Fruit fly (Drosophila melanogaster) whole organism, wandering third instar larva: ENCODE measurements around the gene ZC3H3.

ENCODE experiments used
- Abd-B ChIP-seq: fragments of >200 bp; optimal IDR thresholded peaks from 2 replicates; lab custom pipeline; 2017; ENCODE audit warnings: missing biosample characterization, missing genetic modification characterization
- CG32264 ChIP-seq: fragments of 200-800 bp; sonication (Bioruptor generic); optimal IDR thresholded peaks from 2 replicates; lab custom pipeline; 2016; ENCODE audit warnings: missing biosample characterization, missing genetic modification characterization
- CG9705 ChIP-seq: fragments of 200-800 bp; sonication (Bioruptor generic); optimal IDR thresholded peaks from 2 replicates; lab custom pipeline; 2018; ENCODE audit warnings: missing biosample characterization, mild to moderate bottlenecking, missing genetic modification characterization
- CrebA ChIP-seq: fragments of 200-800 bp; sonication (Bioruptor generic); optimal IDR thresholded peaks from 2 replicates; lab custom pipeline; 2016; ENCODE audit warnings: missing biosample characterization, mild to moderate bottlenecking, missing genetic modification characterization, borderline replicate concordance
- Dfd ChIP-seq: fragments of >200 bp; optimal IDR thresholded peaks from 2 replicates; lab custom pipeline; 2017; ENCODE audit warnings: missing biosample characterization, missing genetic modification characterization
- Dif ChIP-seq: fragments of 200-275, 200-300 bp; sonication (Bioruptor generic); optimal IDR thresholded peaks from 2 replicates; lab custom pipeline; 2018; ENCODE audit warnings: missing biosample characterization, missing genetic modification characterization; ENCODE audit not compliant: partially characterized antibody
- GATAd ChIP-seq: sonication (Bioruptor generic); optimal IDR thresholded peaks from 2 replicates; lab custom pipeline; 2016; ENCODE audit warnings: missing biosample characterization, missing genetic modification characterization
- HLH106 ChIP-seq: fragments of 200-800 bp; optimal IDR thresholded peaks from 3 replicates; lab custom pipeline; 2019; ENCODE audit warnings: missing biosample characterization, mild to moderate bottlenecking, missing genetic modification characterization, moderate library complexity
- Hnf4 ChIP-seq: fragments of 200-800 bp; sonication (Bioruptor generic); optimal IDR thresholded peaks from 2 replicates; lab custom pipeline; 2016; ENCODE audit warnings: missing biosample characterization, mild to moderate bottlenecking, missing genetic modification characterization
- Hr83 ChIP-seq: fragments of 200-300 bp; sonication (Bioruptor generic); optimal IDR thresholded peaks from 2 replicates; lab custom pipeline; 2016; ENCODE audit warnings: missing biosample characterization, mild to moderate bottlenecking, missing genetic modification characterization, moderate library complexity; ENCODE audit not compliant: poor library complexity, severe bottlenecking
- Jra ChIP-seq: sonication (Bioruptor generic); optimal IDR thresholded peaks from 2 replicates; lab custom pipeline; 2016; ENCODE audit warnings: missing biosample characterization, missing genetic modification characterization
- Mio ChIP-seq: sonication (Bioruptor generic); optimal IDR thresholded peaks from 2 replicates; lab custom pipeline; 2016; ENCODE audit warnings: missing biosample characterization, missing genetic modification characterization
- Myc ChIP-seq: fragments of >200 bp; optimal IDR thresholded peaks from 2 replicates; lab custom pipeline; 2017
- N ChIP-seq: fragments of >200 bp; optimal IDR thresholded peaks from 2 replicates; lab custom pipeline; 2018; ENCODE audit warnings: missing biosample characterization, missing external identifiers, missing genetic modification characterization
- OdsH ChIP-seq: fragments of 200-800 bp; sonication (Bioruptor generic); optimal IDR thresholded peaks from 2 replicates; lab custom pipeline; 2016; ENCODE audit warnings: missing biosample characterization, mild to moderate bottlenecking, missing genetic modification characterization
- Rel ChIP-seq, 2 experiments: fragments of 200-800 bp; sonication (Bioruptor generic) in 1 of 2; optimal IDR thresholded peaks; 2 replicates in 1 of 2; 3 replicates in 1 of 2; lab custom pipeline; 2016 to 2019; ENCODE audit warnings: mild to moderate bottlenecking in 2 of 2, missing biosample characterization in 2 of 2, missing genetic modification characterization in 2 of 2, moderate library complexity in 1 of 2
- Sp1 ChIP-seq: fragments of 200-800 bp; sonication (Bioruptor generic); optimal IDR thresholded peaks from 3 replicates; lab custom pipeline; 2019; ENCODE audit warnings: missing biosample characterization, mild to moderate bottlenecking, missing genetic modification characterization, moderate library complexity
- Vsx2 ChIP-seq: fragments of 200-300, 225-300 bp; sonication (Bioruptor generic); optimal IDR thresholded peaks from 2 replicates; lab custom pipeline; 2018; ENCODE audit warnings: missing biosample characterization, missing genetic modification characterization; ENCODE audit not compliant: partially characterized antibody
- br ChIP-seq: fragments of 200-800 bp; sonication (Bioruptor generic); optimal IDR thresholded peaks from 2 replicates; lab custom pipeline; 2016; ENCODE audit warnings: missing biosample characterization, missing genetic modification characterization
- brk ChIP-seq: fragments of 200-800 bp; sonication (Bioruptor generic); optimal IDR thresholded peaks from 2 replicates; lab custom pipeline; 2016; ENCODE audit warnings: missing biosample characterization, mild to moderate bottlenecking, missing genetic modification characterization
- dl ChIP-seq, 2 experiments: fragments of 175-275, 200-275 bp in 1 of 2; fragments of 200-275 bp in 1 of 2; sonication (Bioruptor generic); optimal IDR thresholded peaks; lab custom pipeline; 2018; ENCODE audit warnings: mild to moderate bottlenecking in 2 of 2, missing biosample characterization in 2 of 2, missing genetic modification characterization in 2 of 2, moderate library complexity in 2 of 2; ENCODE audit not compliant: partially characterized antibody in 2 of 2, insufficient read depth in 1 of 2
- dmrt93B ChIP-seq: fragments of 200-800 bp; sonication (Bioruptor generic); optimal IDR thresholded peaks from 2 replicates; lab custom pipeline; 2018; ENCODE audit warnings: missing biosample characterization, mild to moderate bottlenecking, missing genetic modification characterization
- dsf ChIP-seq: sonication (Bioruptor generic); optimal IDR thresholded peaks from 2 replicates; lab custom pipeline; 2016; ENCODE audit warnings: missing biosample characterization, missing genetic modification characterization, borderline replicate concordance
- ey ChIP-seq: fragments of 200-800 bp; sonication (Bioruptor generic); optimal IDR thresholded peaks from 2 replicates; lab custom pipeline; 2016; ENCODE audit warnings: missing biosample characterization, missing genetic modification characterization
- foxo ChIP-seq, 2 experiments: fragments of 200-800 bp; sonication (Bioruptor generic); optimal IDR thresholded peaks; 2 replicates in 1 of 2; 3 replicates in 1 of 2; lab custom pipeline; 2016 to 2017; ENCODE audit warnings: missing biosample characterization in 2 of 2, missing genetic modification characterization in 2 of 2
- fru ChIP-seq: fragments of 200-800 bp; sonication (Bioruptor generic); optimal IDR thresholded peaks from 3 replicates; lab custom pipeline; 2016; ENCODE audit warnings: missing biosample characterization, mild to moderate bottlenecking, missing genetic modification characterization
- h ChIP-seq: fragments of 200-800 bp; sonication (Bioruptor generic); optimal IDR thresholded peaks from 3 replicates; lab custom pipeline; 2016; ENCODE audit warnings: missing biosample characterization, mild to moderate bottlenecking, missing genetic modification characterization
- jim ChIP-seq: fragments of 175-275, 200-325 bp; sonication (Bioruptor generic); optimal IDR thresholded peaks from 2 replicates; lab custom pipeline; 2016; ENCODE audit warnings: missing biosample characterization, mild to moderate bottlenecking, missing genetic modification characterization
- lola ChIP-seq: fragments of >200 bp; optimal IDR thresholded peaks from 2 replicates; lab custom pipeline; 2017; ENCODE audit warnings: missing biosample characterization, missing genetic modification characterization
- pan ChIP-seq: fragments of >200 bp; optimal IDR thresholded peaks from 2 replicates; lab custom pipeline; 2017
- psq ChIP-seq: fragments of 200-800 bp; sonication (Bioruptor generic); optimal IDR thresholded peaks from 3 replicates; lab custom pipeline; 2017; ENCODE audit warnings: missing biosample characterization, mild to moderate bottlenecking, missing genetic modification characterization, moderate library complexity
- rgr ChIP-seq: fragments of 200-800 bp; sonication (Bioruptor generic); optimal IDR thresholded peaks from 3 replicates; lab custom pipeline; 2016; ENCODE audit warnings: missing biosample characterization, mild to moderate bottlenecking, missing genetic modification characterization
- sage ChIP-seq: fragments of 200-800 bp; sonication (Bioruptor generic); optimal IDR thresholded peaks from 2 replicates; lab custom pipeline; 2016; ENCODE audit warnings: missing biosample characterization, mild to moderate bottlenecking, missing genetic modification characterization
- sv ChIP-seq: fragments of 200-800 bp; sonication (Bioruptor generic); optimal IDR thresholded peaks from 3 replicates; lab custom pipeline; 2016; ENCODE audit warnings: missing biosample characterization, missing genetic modification characterization
- tai ChIP-seq: sonication (Bioruptor generic); optimal IDR thresholded peaks from 2 replicates; lab custom pipeline; 2016; ENCODE audit warnings: missing biosample characterization, missing genetic modification characterization
- usp ChIP-seq: fragments of >200 bp; optimal IDR thresholded peaks from 2 replicates; lab custom pipeline; 2017; ENCODE audit warnings: missing biosample characterization, missing genetic modification characterization
- woc ChIP-seq: sonication (Bioruptor generic); optimal IDR thresholded peaks from 2 replicates; lab custom pipeline; 2016; ENCODE audit warnings: missing biosample characterization, mild to moderate bottlenecking, missing genetic modification characterization

ZC3H3 gene

dm6 chr3L:8458767-8459614 lies 50.6 kb downstream of the ZC3H3 start:
- no peak for TF ChIP-seq br (GFP tag; lab: Kevin White, UChicago)
- TF ChIP-seq fru (GFP tag; lab: Kevin White, UChicago): peak; percentile 51
- peak; percentile 36 for TF ChIP-seq HLH106 (tag; lab: Kevin White, UChicago)
- TF ChIP-seq Hnf4: no peak
- no peak for TF ChIP-seq dsf (GFP tag; lab: Kevin White, UChicago)
- no peak for TF ChIP-seq sv (GFP tag; lab: Kevin White, UChicago)
- TF ChIP-seq Rel (GFP tag; optimal IDR thresholded peaks at IDR 0.05; lab: Kevin White, UChicago): no peak
- no peak for TF ChIP-seq Rel (tag; optimal IDR thresholded peaks at IDR 0.05; lab: Kevin White, UChicago)
- TF ChIP-seq pan (lab: Kevin White, UChicago): no peak
- no peak for TF ChIP-seq woc (GFP tag; lab: Kevin White, UChicago)
- no peak for TF ChIP-seq lola (GFP tag; lab: Kevin White, UChicago)
- peak; percentile 11 for TF ChIP-seq dmrt93B (GFP tag; lab: Kevin White, UChicago)
- no peak for TF ChIP-seq Hr83
- TF ChIP-seq dl (GFP tag; optimal IDR thresholded peaks at IDR 0.05; lab: Kevin White, UChicago; ENCODE audit: insufficient read depth in 1 of 2, partially characterized antibody in 2 of 2): no peak
- peak; percentile 1 for TF ChIP-seq rgr (GFP tag; lab: Kevin White, UChicago)
- TF ChIP-seq usp: no peak
- no peak for TF ChIP-seq CG9705 (GFP tag; lab: Kevin White, UChicago)
- TF ChIP-seq Dif (GFP tag; lab: Kevin White, UChicago): no peak
- peak; percentile 39 for TF ChIP-seq OdsH (GFP tag; lab: Kevin White, UChicago)
- TF ChIP-seq Vsx2: no peak
- peak; percentile 11 for TF ChIP-seq brk (GFP tag; lab: Kevin White, UChicago)
- TF ChIP-seq Sp1 (GFP tag; lab: Kevin White, UChicago): no peak
- TF ChIP-seq GATAd (GFP tag; lab: Kevin White, UChicago): no peak
- peak in 1 of 2 experiments; percentile 37 for TF ChIP-seq foxo (GFP tag; optimal IDR thresholded peaks at IDR 0.05; lab: Kevin White, UChicago)
- TF ChIP-seq Jra: no peak
- TF ChIP-seq N (GFP tag; lab: Kevin White, UChicago): no peak
- no peak for TF ChIP-seq Abd-B
- TF ChIP-seq Myc (lab: Kevin White, UChicago): no peak
- TF ChIP-seq h (GFP tag; lab: Kevin White, UChicago): peak; percentile 44
- no peak for TF ChIP-seq Dfd (GFP tag; lab: Kevin White, UChicago)
- no peak for TF ChIP-seq CrebA (GFP tag; lab: Kevin White, UChicago)
- TF ChIP-seq ey (GFP tag; lab: Kevin White, UChicago): peak; percentile 8
- TF ChIP-seq tai (GFP tag; lab: Kevin White, UChicago): no peak
- no peak for TF ChIP-seq jim (GFP tag; lab: Kevin White, UChicago)
- no peak for TF ChIP-seq Mio

DNA sequence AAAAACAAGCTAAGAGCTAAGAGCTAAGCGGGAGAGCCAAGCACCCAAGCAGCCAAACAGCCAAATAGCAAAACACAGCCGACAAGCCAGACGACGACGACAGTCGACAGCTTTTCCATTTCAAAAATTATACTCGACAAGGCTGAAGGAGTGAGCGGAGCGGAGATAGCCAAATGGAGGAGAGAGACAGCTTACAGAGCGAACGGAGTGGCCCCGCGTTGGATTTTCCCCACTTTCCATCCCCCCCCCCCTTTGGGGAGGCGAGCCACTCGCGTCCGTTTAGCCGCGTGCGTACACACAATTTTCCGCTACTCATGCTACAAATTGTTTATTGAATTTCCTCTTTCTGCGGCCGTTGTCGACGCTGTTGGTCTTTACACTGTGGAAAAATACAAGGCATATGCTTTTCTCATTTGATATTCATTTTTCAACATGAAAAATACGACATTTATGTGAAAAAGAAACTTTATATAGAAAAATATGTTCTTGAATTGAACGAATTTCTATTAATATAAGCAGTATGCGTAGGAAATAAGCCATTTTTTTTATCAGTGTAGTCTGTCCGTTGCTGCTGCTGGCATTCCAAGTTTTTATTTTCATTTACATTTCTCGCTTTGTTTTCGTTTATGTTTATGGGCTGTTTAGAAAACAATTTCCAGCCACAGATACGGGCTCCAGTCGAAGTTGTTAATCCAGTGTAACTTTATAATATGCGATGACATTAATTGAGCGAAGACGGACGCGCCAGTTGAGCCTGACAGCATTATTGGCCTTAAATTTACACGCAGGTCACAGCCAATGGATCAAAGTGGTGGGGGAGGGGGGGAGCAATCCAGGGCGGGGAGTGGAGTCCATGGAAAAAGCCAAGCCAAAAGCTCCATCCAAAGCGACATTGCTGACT lies 51.4 kb downstream of the ZC3H3 start:
- TF ChIP-seq Mio (no peak), OdsH (GFP tag; lab: Kevin White, UChicago) (peak; percentile 84), woc (GFP tag; lab: Kevin White, UChicago) (peak; percentile 39), sage (peak; percentile 70), sv (GFP tag; lab: Kevin White, UChicago) (peak; percentile 97), ey (GFP tag; lab: Kevin White, UChicago) (peak; percentile 83), pan (lab: Kevin White, UChicago) (no peak), lola (GFP tag; lab: Kevin White, UChicago) (no peak), CrebA (GFP tag; lab: Kevin White, UChicago) (no peak), Jra (peak; percentile 45), HLH106 (tag; lab: Kevin White, UChicago) (peak; percentile 81), foxo (GFP tag; optimal IDR thresholded peaks at IDR 0.05; lab: Kevin White, UChicago) (peak in 1 of 2 experiments; percentile 85), N (GFP tag; lab: Kevin White, UChicago) (no peak), Hr83 (no peak), h (GFP tag; lab: Kevin White, UChicago) (peak; percentile 89), rgr (GFP tag; lab: Kevin White, UChicago) (peak; percentile 86), Dfd (GFP tag; lab: Kevin White, UChicago) (no peak), Abd-B (no peak), fru (GFP tag; lab: Kevin White, UChicago) (peak; percentile 88), dsf (GFP tag; lab: Kevin White, UChicago) (no peak), dl (GFP tag; optimal IDR thresholded peaks at IDR 0.05; lab: Kevin White, UChicago; ENCODE audit: insufficient read depth in 1 of 2, partially characterized antibody in 2 of 2) (no peak), dmrt93B (GFP tag; lab: Kevin White, UChicago) (peak; percentile 51), jim (GFP tag; lab: Kevin White, UChicago) (no peak), Dif (GFP tag; lab: Kevin White, UChicago) (no peak), tai (GFP tag; lab: Kevin White, UChicago) (no peak), brk (GFP tag; lab: Kevin White, UChicago) (peak; percentile 73), CG32264 (GFP tag; lab: Kevin White, UChicago) (peak; percentile 59), Hnf4 (peak; percentile 79), br (GFP tag; lab: Kevin White, UChicago) (peak; percentile 82), usp (no peak), psq (GFP tag; lab: Kevin White, UChicago) (peak; percentile 72), Sp1 (GFP tag; lab: Kevin White, UChicago) (peak; percentile 80), GATAd (GFP tag; lab: Kevin White, UChicago) (no peak), Myc (lab: Kevin White, UChicago) (no peak), Vsx2 (no peak), CG9705 (GFP tag; lab: Kevin White, UChicago) (peak; percentile 36), Rel (GFP tag; optimal IDR thresholded peaks at IDR 0.05; lab: Kevin White, UChicago) (no peak), Rel (tag; optimal IDR thresholded peaks at IDR 0.05; lab: Kevin White, UChicago) (peak; percentile 13)
